Worm (Caenorhabditis elegans): ENCODE data around the gene unc-79.

unc-79 gene

DNA sequence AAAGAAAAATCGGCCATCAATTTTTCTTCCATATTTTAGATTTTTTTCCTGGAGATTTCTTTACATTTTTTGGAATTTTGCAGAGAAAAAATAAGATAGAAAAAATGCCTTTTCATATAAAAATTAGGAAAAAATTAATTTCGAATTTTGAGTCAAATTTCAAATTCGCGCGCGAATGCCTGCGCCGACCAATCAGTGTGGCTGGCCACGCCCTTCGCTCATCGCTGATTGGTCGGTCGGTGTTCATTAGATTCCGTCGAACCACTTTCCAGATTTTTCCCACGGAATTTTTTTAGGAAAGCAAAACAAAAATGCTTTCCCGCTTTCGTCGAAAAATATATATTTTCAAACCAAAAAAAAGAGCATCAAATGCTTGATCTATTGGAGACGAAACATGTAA, 54.0 kb downstream of the unc-79 start:
- no peak for TF ChIP-seq dao-5 (tag; optimal IDR thresholded peaks at IDR 0.05)
- no peak for TF ChIP-seq W03F9.2 (tag; optimal IDR thresholded peaks at IDR 0.05)
- no peak for TF ChIP-seq him-1 (tag; optimal IDR thresholded peaks at IDR 0.05)

DNA sequence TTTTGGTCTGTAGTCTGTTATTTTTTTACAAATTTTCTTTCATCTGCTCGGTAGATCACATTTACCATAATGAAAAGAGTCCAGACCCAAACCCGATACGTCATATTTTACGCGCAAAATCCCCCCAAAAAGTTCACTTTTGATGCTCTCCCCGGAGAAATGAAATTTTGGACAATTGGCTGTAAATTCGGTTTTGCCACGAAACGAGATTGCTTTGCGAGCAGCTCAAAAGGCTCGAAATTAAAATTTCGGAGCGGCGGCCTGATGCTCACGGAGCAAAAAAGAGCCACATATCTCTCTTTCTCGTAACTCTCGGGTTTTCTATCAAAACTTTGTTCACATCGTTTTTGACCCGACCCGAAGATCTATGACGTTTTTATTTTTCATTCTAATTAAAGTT, 56.8 kb downstream of the unc-79 start:
- no peak for TF ChIP-seq him-1 (tag; optimal IDR thresholded peaks at IDR 0.05)
- no peak for TF ChIP-seq dao-5 (tag; optimal IDR thresholded peaks at IDR 0.05)
- no peak for TF ChIP-seq W03F9.2 (tag; optimal IDR thresholded peaks at IDR 0.05)

ce11 chrIII:4123900-4124299, 57.5 kb downstream of the unc-79 start:
- TF ChIP-seq dao-5 (tag; optimal IDR thresholded peaks at IDR 0.05) (no peak), him-1 (tag; optimal IDR thresholded peaks at IDR 0.05) (no peak), W03F9.2 (tag; optimal IDR thresholded peaks at IDR 0.05) (no peak)

- TF ChIP-seq him-1 (tag; optimal IDR thresholded peaks at IDR 0.05) (no peak), W03F9.2 (tag; optimal IDR thresholded peaks at IDR 0.05) (no peak), dao-5 (tag; optimal IDR thresholded peaks at IDR 0.05) (no peak)
Observed at ce11 chrIII:4131814-4132555, 65.6 kb downstream of the unc-79 start.
